Worm (Caenorhabditis elegans): ENCODE results near the gene F28A12.10.

- TF ChIP-seq lin-39 (tag; optimal IDR thresholded peaks at IDR 0.05): no peak
- TF ChIP-seq nhr-77 (tag; optimal IDR thresholded peaks at IDR 0.05): no peak
- TF ChIP-seq elt-3 (tag; optimal IDR thresholded peaks at IDR 0.05): no peak
- no peak for TF ChIP-seq nhr-28 (tag; optimal IDR thresholded peaks at IDR 0.05)
- no peak for TF ChIP-seq R02D3.7 (tag; optimal IDR thresholded peaks at IDR 0.05)
- no peak for TF ChIP-seq ceh-9 (tag; optimal IDR thresholded peaks at IDR 0.05)
- no peak for TF ChIP-seq unc-62 (GFP tag; optimal IDR thresholded peaks at IDR 0.05)
- TF ChIP-seq fkh-10 (GFP tag; optimal IDR thresholded peaks at IDR 0.05): no peak
- TF ChIP-seq tbx-2 (tag; optimal IDR thresholded peaks at IDR 0.05): no peak
- no peak for TF ChIP-seq ceh-16 (tag; optimal IDR thresholded peaks at IDR 0.05)
These were observed 35.9 kb upstream of the F28A12.10 start, which contains the start of gene ZC190.5 for ce11 chrV:8673498-8673897.
